Fruit fly (Drosophila melanogaster) whole organism, embryonic: ENCODE data around the gene Set2.

Source experiments
- Adf1 ChIP-seq: fragments of 200-800 bp; sonication (Bioruptor generic); IDR thresholded peaks from 2 replicates; pipeline ENCODE4 v1.3.6; 2022; ENCODE audit warnings: missing biosample characterization, missing genetic modification characterization
- Bgb ChIP-seq: fragments of 200-800 bp; sonication (Bioruptor generic); IDR thresholded peaks from 2 replicates; pipeline ENCODE4 v1.3.6; 2022; ENCODE audit warnings: missing biosample characterization, missing genetic modification characterization; ENCODE audit not compliant: partially characterized antibody
- C15 ChIP-seq: fragments of 200-800 bp; sonication (Bioruptor generic); IDR thresholded peaks from 3 replicates; pipeline ENCODE4 v1.3.6; 2022; ENCODE audit warnings: missing biosample characterization, missing genetic modification characterization
- CG1024 ChIP-seq: fragments of 200-800 bp; sonication (Bioruptor generic); IDR thresholded peaks from 2 replicates; pipeline ENCODE4 v1.3.6; 2022; ENCODE audit warnings: missing biosample characterization, missing genetic modification characterization
- CG12236 ChIP-seq: fragments of 200-800 bp; sonication (Bioruptor generic); optimal IDR thresholded peaks from 2 replicates; lab custom pipeline; 2016; ENCODE audit warnings: missing biosample characterization, missing genetic modification characterization
- CG12299 ChIP-seq: fragments of 200-800 bp; sonication (Bioruptor generic); optimal IDR thresholded peaks from 2 replicates; lab custom pipeline; 2018; ENCODE audit warnings: missing biosample characterization, mild to moderate bottlenecking, missing genetic modification characterization
- CG15601 ChIP-seq: fragments of 200-800 bp; sonication (Bioruptor generic); optimal IDR thresholded peaks from 3 replicates; lab custom pipeline; 2019; ENCODE audit warnings: missing biosample characterization, mild to moderate bottlenecking, missing genetic modification characterization, moderate library complexity
- CG18011 ChIP-seq: fragments of 200-800 bp; sonication (Bioruptor generic); optimal IDR thresholded peaks from 2 replicates; lab custom pipeline; 2017; ENCODE audit warnings: missing biosample characterization, missing genetic modification characterization, mild to moderate bottlenecking, moderate library complexity, missing genotype
- CG2202 ChIP-seq: fragments of 200-800 bp; sonication (Bioruptor generic); optimal IDR thresholded peaks from 2 replicates; lab custom pipeline; 2018; ENCODE audit warnings: missing biosample characterization, mild to moderate bottlenecking, missing genetic modification characterization
- CG31388 ChIP-seq: fragments of 200-800 bp; sonication (Bioruptor generic); optimal IDR thresholded peaks from 2 replicates; lab custom pipeline; 2016; ENCODE audit warnings: missing biosample characterization, missing genetic modification characterization
- CG32532 ChIP-seq: fragments of 200-800 bp; sonication (Bioruptor generic); IDR thresholded peaks from 2 replicates; pipeline ENCODE4 v1.3.6; 2022; ENCODE audit warnings: missing biosample characterization, missing genetic modification characterization
- CG42726 ChIP-seq: fragments of 200-800 bp; sonication (Bioruptor generic); IDR thresholded peaks from 2 replicates; pipeline ENCODE4 v1.3.6; 2022; ENCODE audit warnings: missing biosample characterization, missing genetic modification characterization; ENCODE audit not compliant: partially characterized antibody
- CG4282 ChIP-seq: fragments of 200-800 bp; sonication (Bioruptor generic); optimal IDR thresholded peaks from 2 replicates; lab custom pipeline; 2016; ENCODE audit warnings: missing biosample characterization, missing genetic modification characterization
- CG4404 ChIP-seq: fragments of 200-800 bp; sonication (Bioruptor generic); IDR thresholded peaks from 2 replicates; pipeline ENCODE4 v1.3.6; 2022; ENCODE audit warnings: missing biosample characterization, missing genetic modification characterization
- CG6791 ChIP-seq: fragments of 200-800 bp; sonication (Bioruptor generic); IDR thresholded peaks from 3 replicates; pipeline ENCODE4 v1.3.6; 2022; ENCODE audit warnings: missing biosample characterization, missing genetic modification characterization; ENCODE audit not compliant: partially characterized antibody
- CG7271 ChIP-seq: fragments of 200-800 bp; sonication (Bioruptor generic); optimal IDR thresholded peaks from 2 replicates; lab custom pipeline; 2018; ENCODE audit warnings: missing biosample characterization, mild to moderate bottlenecking, missing genetic modification characterization, moderate library complexity
- CG9932 ChIP-seq: fragments of 200-800 bp; sonication (Bioruptor generic); IDR thresholded peaks from 2 replicates; pipeline ENCODE4 v1.3.6; 2022; ENCODE audit warnings: missing biosample characterization, missing genetic modification characterization
- Drgx ChIP-seq: fragments of 200-800 bp; sonication (Bioruptor generic); IDR thresholded peaks from 2 replicates; pipeline ENCODE4 v1.3.6; 2022; ENCODE audit warnings: missing biosample characterization, missing genetic modification characterization
- H15 ChIP-seq: fragments of 200-800 bp; sonication (Bioruptor generic); IDR thresholded peaks from 3 replicates; pipeline ENCODE4 v1.3.6; 2022; ENCODE audit warnings: missing biosample characterization, missing genetic modification characterization
- HLHmδ ChIP-seq: fragments of 200-800 bp; sonication (Bioruptor generic); optimal IDR thresholded peaks from 2 replicates; lab custom pipeline; 2018; ENCODE audit warnings: missing biosample characterization, mild to moderate bottlenecking, missing genetic modification characterization, moderate library complexity
- Hey ChIP-seq: fragments of 200-800 bp; sonication (Bioruptor generic); optimal IDR thresholded peaks from 3 replicates; lab custom pipeline; 2018; ENCODE audit warnings: missing biosample characterization, mild to moderate bottlenecking, missing genetic modification characterization
- Hr39 ChIP-seq: fragments of >200 bp; optimal IDR thresholded peaks from 2 replicates; lab custom pipeline; 2017
- Lpt ChIP-seq: fragments of >200 bp; optimal IDR thresholded peaks from 2 replicates; lab custom pipeline; 2018; ENCODE audit warnings: missing biosample characterization, missing genetic modification characterization
- Meics ChIP-seq: fragments of 200-800 bp; sonication (Bioruptor generic); optimal IDR thresholded peaks from 2 replicates; lab custom pipeline; 2017; ENCODE audit warnings: missing biosample characterization, mild to moderate bottlenecking, missing genetic modification characterization
- Pdp1 ChIP-seq, 2 experiments: fragments of 200-800 bp; sonication (Bioruptor generic); optimal IDR thresholded peaks; 3 replicates each; lab custom pipeline; 2016; ENCODE audit warnings: missing biosample characterization in 2 of 2, missing genetic modification characterization in 2 of 2, mild to moderate bottlenecking in 1 of 2, moderate library complexity in 1 of 2
- ato ChIP-seq: fragments of 200-800 bp; sonication (Bioruptor generic); IDR thresholded peaks from 2 replicates; pipeline ENCODE4 v1.3.6; 2022; ENCODE audit warnings: missing biosample characterization, missing genetic modification characterization; ENCODE audit not compliant: partially characterized antibody
- chm ChIP-seq: fragments of 200-800 bp; sonication (Bioruptor generic); IDR thresholded peaks from 2 replicates; pipeline ENCODE4 v1.3.6; 2022; ENCODE audit warnings: missing biosample characterization, missing genetic modification characterization
- da ChIP-seq: fragments of 200-800 bp; sonication (Bioruptor generic); optimal IDR thresholded peaks from 2 replicates; lab custom pipeline; 2016; ENCODE audit warnings: missing biosample characterization, missing genetic modification characterization
- dati ChIP-seq: fragments of 200-800 bp; sonication (Bioruptor generic); IDR thresholded peaks from 2 replicates; pipeline ENCODE4 v1.3.6; 2022; ENCODE audit warnings: missing biosample characterization, missing genetic modification characterization
- fd102C ChIP-seq: fragments of 200-800 bp; sonication (Bioruptor generic); optimal IDR thresholded peaks from 2 replicates; lab custom pipeline; 2018; ENCODE audit warnings: missing biosample characterization, mild to moderate bottlenecking, missing genetic modification characterization, moderate library complexity
- fd96Cb ChIP-seq: fragments of 200-800 bp; sonication (Bioruptor generic); optimal IDR thresholded peaks from 2 replicates; lab custom pipeline; 2018; ENCODE audit warnings: missing biosample characterization, mild to moderate bottlenecking, missing genetic modification characterization, moderate library complexity
- her ChIP-seq: fragments of 200-800 bp; sonication (Bioruptor generic); optimal IDR thresholded peaks from 2 replicates; lab custom pipeline; 2016; ENCODE audit warnings: missing biosample characterization, missing genetic modification characterization
- hkb ChIP-seq, 2 experiments: fragments of 200-800 bp in 1 of 2; fragments of >200 bp in 1 of 2; sonication (Bioruptor generic) in 1 of 2; IDR thresholded peaks in 1 of 2; optimal IDR thresholded peaks in 1 of 2; 2 replicates each; pipeline versions ENCODE4 v1.3.6 to Lab custom; 2017 to 2022; ENCODE audit warnings: missing biosample characterization in 1 of 2, missing genetic modification characterization in 1 of 2
- hth ChIP-seq: fragments of >200 bp; optimal IDR thresholded peaks from 2 replicates; lab custom pipeline; 2017; ENCODE audit warnings: inconsistent platforms
- insv ChIP-seq, 2 experiments: fragments of 200-800 bp; sonication (Bioruptor generic); optimal IDR thresholded peaks; 3 replicates each; lab custom pipeline; 2016 to 2018; ENCODE audit warnings: missing biosample characterization in 2 of 2, missing genetic modification characterization in 2 of 2
- inv ChIP-seq: fragments of 200-800 bp; sonication (Bioruptor generic); IDR thresholded peaks from 2 replicates; pipeline ENCODE4 v1.3.6; 2022; ENCODE audit warnings: missing biosample characterization, missing genetic modification characterization; ENCODE audit not compliant: partially characterized antibody
- knrl ChIP-seq: fragments of 200-800 bp; sonication (Bioruptor generic); IDR thresholded peaks from 3 replicates; pipeline ENCODE4 v1.3.6; 2022; ENCODE audit warnings: missing biosample characterization, missing genetic modification characterization; ENCODE audit not compliant: partially characterized antibody
- lbe ChIP-seq: fragments of 200-800 bp; sonication (Bioruptor generic); optimal IDR thresholded peaks from 2 replicates; lab custom pipeline; 2016; ENCODE audit warnings: missing biosample characterization, mild to moderate bottlenecking, missing genetic modification characterization
- lilli ChIP-seq: fragments of 200-800 bp; sonication (Bioruptor generic); optimal IDR thresholded peaks from 3 replicates; lab custom pipeline; 2016; ENCODE audit warnings: missing biosample characterization, missing genetic modification characterization
- nerfin-2 ChIP-seq: fragments of 200-800 bp; sonication (Bioruptor generic); IDR thresholded peaks from 2 replicates; pipeline ENCODE4 v1.3.6; 2022; ENCODE audit warnings: missing biosample characterization, missing genetic modification characterization; ENCODE audit not compliant: partially characterized antibody
- otp ChIP-seq: fragments of 200-800 bp; sonication (Bioruptor generic); IDR thresholded peaks from 3 replicates; pipeline ENCODE4, ENCODE4 v1.3.6; 2022; ENCODE audit warnings: missing biosample characterization, missing genetic modification characterization
- pzg ChIP-seq: fragments of 200-800 bp; sonication (Bioruptor generic); optimal IDR thresholded peaks from 3 replicates; lab custom pipeline; 2018; ENCODE audit warnings: missing biosample characterization, mild to moderate bottlenecking, missing genetic modification characterization, moderate library complexity
- sima ChIP-seq: fragments of 200-800 bp; sonication (Bioruptor generic); optimal IDR thresholded peaks from 2 replicates; lab custom pipeline; 2016; ENCODE audit warnings: missing biosample characterization, missing genetic modification characterization
- slou ChIP-seq: fragments of 200-800 bp; sonication (Bioruptor generic); optimal IDR thresholded peaks from 3 replicates; lab custom pipeline; 2016; ENCODE audit warnings: missing biosample characterization, missing genetic modification characterization
- sr ChIP-seq: fragments of 200-800 bp; sonication (Bioruptor generic); IDR thresholded peaks from 3 replicates; pipeline ENCODE4 v1.3.6; 2022; ENCODE audit warnings: missing biosample characterization, missing genetic modification characterization
- unpg ChIP-seq: fragments of 200-800 bp; sonication (Bioruptor generic); optimal IDR thresholded peaks from 3 replicates; lab custom pipeline; 2018; ENCODE audit warnings: missing biosample characterization, mild to moderate bottlenecking, missing genetic modification characterization, moderate library complexity
- vfl ChIP-seq: fragments of 200-800 bp; sonication (Bioruptor generic); optimal IDR thresholded peaks from 2 replicates; lab custom pipeline; 2016; ENCODE audit warnings: missing biosample characterization, missing genetic modification characterization
- vnd ChIP-seq: fragments of 200-800 bp; sonication (Bioruptor generic); IDR thresholded peaks from 3 replicates; pipeline ENCODE4 v1.3.6; 2022; ENCODE audit warnings: missing biosample characterization, missing genetic modification characterization; ENCODE audit not compliant: partially characterized antibody
- zfh2 ChIP-seq: fragments of 200-800 bp; sonication (Bioruptor generic); optimal IDR thresholded peaks from 2 replicates; lab custom pipeline; 2016; ENCODE audit warnings: missing biosample characterization, missing genetic modification characterization

The Set2 gene

DNA sequence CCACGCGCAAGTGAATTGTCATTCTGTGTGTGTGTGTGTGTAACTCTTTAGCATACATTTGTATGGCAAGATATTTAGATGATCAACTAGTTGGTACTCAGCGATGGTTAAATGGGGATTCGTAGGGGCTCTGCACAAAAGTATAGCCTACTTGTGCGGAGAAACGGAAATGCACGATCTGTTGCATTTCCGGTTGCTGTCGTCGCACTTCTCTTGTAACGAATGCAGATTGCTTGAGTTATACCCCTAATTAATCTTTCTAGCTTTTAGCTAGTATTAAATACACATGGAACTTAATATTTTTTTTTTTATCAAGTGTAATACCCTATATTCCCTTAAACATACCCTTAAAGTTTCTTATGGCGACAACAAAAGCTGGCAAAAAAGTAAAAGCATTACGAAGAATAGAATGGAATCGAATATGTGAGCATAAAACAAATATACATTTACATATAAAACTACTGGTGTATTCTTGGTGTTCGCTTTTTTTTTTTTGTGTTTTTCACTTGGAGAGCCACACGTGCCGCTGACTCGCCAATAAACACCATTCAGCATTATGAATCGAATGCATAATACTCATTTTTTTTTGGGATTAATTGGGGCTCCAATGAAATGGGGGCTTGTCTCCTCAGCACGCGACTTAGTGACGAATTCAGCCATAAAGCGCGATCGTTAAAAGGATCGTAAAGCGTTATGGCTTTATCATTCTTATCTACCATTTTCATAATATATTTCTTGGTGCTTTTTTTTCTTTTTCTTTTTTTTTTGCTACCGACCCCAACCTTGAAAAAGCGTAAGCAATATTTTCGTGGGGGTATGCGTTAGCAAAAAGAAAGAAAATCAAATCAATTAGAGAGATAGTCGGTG lies 21.6 kb upstream of the Set2 start (continued):
- no peak for TF ChIP-seq hkb (optimal IDR thresholded peaks at IDR 0.05; lab: Kevin White, UChicago)
- no peak for TF ChIP-seq hkb (GFP tag; IDR thresholded peaks at IDR 0.05; lab: Robert Waterston, UW)
- TF ChIP-seq Pdp1 (GFP tag; optimal IDR thresholded peaks at IDR 0.05; lab: Kevin White, UChicago) = peak in 1 of 2 experiments; percentile 55
- TF ChIP-seq CG7271 = no peak
- TF ChIP-seq chm (GFP tag; lab: Robert Waterston, UW) = no peak
- TF ChIP-seq CG18011 (GFP tag; lab: Kevin White, UChicago) = no peak
- TF ChIP-seq CG1024 = no peak
- TF ChIP-seq fd96Cb (tag; lab: Kevin White, UChicago) = no peak
- TF ChIP-seq da (GFP tag; lab: Kevin White, UChicago) = no peak
- TF ChIP-seq Drgx (GFP tag; lab: Robert Waterston, UW) = no peak
- peak; percentile 31 for TF ChIP-seq unpg (GFP tag; lab: Kevin White, UChicago)
- TF ChIP-seq C15 = no peak
- TF ChIP-seq CG15601 = no peak
- TF ChIP-seq zfh2 (GFP tag; lab: Kevin White, UChicago) = peak; percentile 86
- 0 out of 3 replicates have a peak, but pooled peaks have one; percentile 14 for TF ChIP-seq otp
- TF ChIP-seq Lpt (GFP tag; lab: Kevin White, UChicago) = no peak
- no peak for TF ChIP-seq Bgb (GFP tag; lab: Robert Waterston, UW)
- TF ChIP-seq CG32532 (GFP tag; lab: Robert Waterston, UW) = peak; percentile 81
- TF ChIP-seq CG6791 (GFP tag; lab: Robert Waterston, UW) = no peak
- no peak for TF ChIP-seq Adf1 (GFP tag; lab: Robert Waterston, UW)
- TF ChIP-seq hth (lab: Kevin White, UChicago) = no peak
- TF ChIP-seq Hey (tag; lab: Kevin White, UChicago) = no peak
- no peak for TF ChIP-seq HLHmδ
- TF ChIP-seq CG12299 (tag; lab: Kevin White, UChicago) = no peak
- peak; percentile 59 for TF ChIP-seq her (GFP tag; lab: Kevin White, UChicago)
- no peak for TF ChIP-seq sima
- TF ChIP-seq lilli (GFP tag; lab: Kevin White, UChicago) = peak; percentile 76
- no peak for TF ChIP-seq ato
- no peak for TF ChIP-seq dati
- peak; percentile 84 for TF ChIP-seq CG9932 (GFP tag; lab: Robert Waterston, UW)
- TF ChIP-seq CG12236 (GFP tag; lab: Kevin White, UChicago) = no peak
- peak; percentile 60 for TF ChIP-seq CG4404 (GFP tag; lab: Robert Waterston, UW)
- peak; percentile 66 for TF ChIP-seq Meics
- no peak for TF ChIP-seq CG42726
- TF ChIP-seq vfl (GFP tag; lab: Kevin White, UChicago) = peak; percentile 51
- TF ChIP-seq CG2202 = no peak
- no peak for TF ChIP-seq vnd (GFP tag; lab: Robert Waterston, UW)
- TF ChIP-seq insv (GFP tag; optimal IDR thresholded peaks at IDR 0.05; lab: Kevin White, UChicago) = no peak
- TF ChIP-seq inv (GFP tag; lab: Robert Waterston, UW) = no peak
- no peak for TF ChIP-seq CG31388 (GFP tag; lab: Kevin White, UChicago)
- no peak for TF ChIP-seq fd102C (GFP tag; lab: Kevin White, UChicago)
- no peak for TF ChIP-seq CG4282
- TF ChIP-seq Hr39 (lab: Kevin White, UChicago) = no peak
- TF ChIP-seq pzg (GFP tag; lab: Kevin White, UChicago) = no peak
- 0 out of 3 replicates have a peak, but pooled peaks have one; percentile 38 for TF ChIP-seq H15 (GFP tag; lab: Robert Waterston, UW)
- no peak for TF ChIP-seq slou (GFP tag; lab: Kevin White, UChicago)
- no peak for TF ChIP-seq nerfin-2 (GFP tag; lab: Robert Waterston, UW)
- TF ChIP-seq sr (GFP tag; lab: Robert Waterston, UW) = no peak
- no peak for TF ChIP-seq knrl (GFP tag; lab: Robert Waterston, UW)
- no peak for TF ChIP-seq lbe (GFP tag; lab: Kevin White, UChicago)
